Fruit fly (Drosophila melanogaster) whole organism, embryonic: ENCODE results near the gene CG14195.
A peak's percentile ranks its signal among the peaks of the same experiment; 100 is the strongest.

Experiments
- ATbp ChIP-seq: fragments of 200-800 bp; sonication (Bioruptor generic); optimal IDR thresholded peaks from 2 replicates; lab custom pipeline; 2017; ENCODE audit warnings: missing biosample characterization, mild to moderate bottlenecking, missing genetic modification characterization, missing genetic modification reagents
- Asciz ChIP-seq: fragments of 200-800 bp; sonication (Bioruptor generic); optimal IDR thresholded peaks from 2 replicates; lab custom pipeline; 2017; ENCODE audit warnings: missing biosample characterization, mild to moderate bottlenecking, missing genetic modification characterization, missing genetic modification reagents
- Atf3 ChIP-seq: fragments of 200-800 bp; sonication (Bioruptor generic); optimal IDR thresholded peaks from 3 replicates; lab custom pipeline; 2016; ENCODE audit warnings: missing biosample characterization, missing genetic modification characterization
- B-H1 ChIP-seq: fragments of 200-800 bp; sonication (Bioruptor generic); IDR thresholded peaks from 3 replicates; pipeline ENCODE4 v1.3.6; 2022; ENCODE audit warnings: missing biosample characterization, missing genetic modification characterization
- CG10147 ChIP-seq: fragments of 200-800 bp; sonication (Bioruptor generic); optimal IDR thresholded peaks from 2 replicates; lab custom pipeline; 2019; ENCODE audit warnings: missing biosample characterization, mild to moderate bottlenecking, missing genetic modification characterization, moderate library complexity
- CG10366 ChIP-seq: fragments of 200-800 bp; sonication (Bioruptor generic); IDR thresholded peaks from 2 replicates; pipeline ENCODE4 v1.3.6; 2022; ENCODE audit warnings: missing biosample characterization, missing genetic modification characterization
- CG11085 ChIP-seq: fragments of 200-800 bp; sonication (Bioruptor generic); IDR thresholded peaks from 2 replicates; pipeline ENCODE4 v1.3.6; 2022; ENCODE audit warnings: missing biosample characterization, missing genetic modification characterization
- CG12219 ChIP-seq: fragments of 200-800 bp; sonication (Bioruptor generic); optimal IDR thresholded peaks from 3 replicates; lab custom pipeline; 2018; ENCODE audit warnings: missing biosample characterization, mild to moderate bottlenecking, missing genetic modification characterization
- CG12236 ChIP-seq: fragments of 200-800 bp; sonication (Bioruptor generic); optimal IDR thresholded peaks from 2 replicates; lab custom pipeline; 2016; ENCODE audit warnings: missing biosample characterization, missing genetic modification characterization
- CG12299 ChIP-seq: fragments of 200-800 bp; sonication (Bioruptor generic); optimal IDR thresholded peaks from 2 replicates; lab custom pipeline; 2018; ENCODE audit warnings: missing biosample characterization, mild to moderate bottlenecking, missing genetic modification characterization
- CG13123 ChIP-seq: fragments of 200-800 bp; sonication (Bioruptor generic); optimal IDR thresholded peaks from 2 replicates; lab custom pipeline; 2016; ENCODE audit warnings: missing biosample characterization, missing genetic modification characterization
- CG13296 ChIP-seq: fragments of 200-800 bp; sonication (Bioruptor generic); optimal IDR thresholded peaks from 3 replicates; lab custom pipeline; 2018; ENCODE audit warnings: missing biosample characterization, mild to moderate bottlenecking, missing genetic modification characterization
- CG14710 ChIP-seq: fragments of 200-800 bp; sonication (Bioruptor generic); optimal IDR thresholded peaks from 3 replicates; lab custom pipeline; 2019; ENCODE audit warnings: missing biosample characterization, mild to moderate bottlenecking, missing genetic modification characterization, moderate library complexity
- CG1603 ChIP-seq: fragments of 200-800 bp; sonication (Bioruptor generic); optimal IDR thresholded peaks from 2 replicates; lab custom pipeline; 2019; ENCODE audit warnings: missing biosample characterization, mild to moderate bottlenecking, missing genetic modification characterization, moderate library complexity
- CG16813 ChIP-seq: fragments of 200-800 bp; sonication (Bioruptor generic); IDR thresholded peaks from 3 replicates; pipeline ENCODE4 v1.3.6; 2022; ENCODE audit warnings: missing biosample characterization, missing genetic modification characterization; ENCODE audit not compliant: partially characterized antibody
- CG17328 ChIP-seq: fragments of 200-800 bp; sonication (Bioruptor generic); IDR thresholded peaks from 2 replicates; pipeline ENCODE4 v1.3.6; 2022; ENCODE audit warnings: missing biosample characterization, missing genetic modification characterization
- CG17612 ChIP-seq: fragments of 200-800 bp; sonication (Bioruptor generic); IDR thresholded peaks from 2 replicates; pipeline ENCODE4 v1.3.6; 2022; ENCODE audit warnings: missing biosample characterization, missing genetic modification characterization
- CG2199 ChIP-seq: fragments of 200-800 bp; sonication (Bioruptor generic); IDR thresholded peaks from 3 replicates; pipeline ENCODE4 v1.3.6; 2022; ENCODE audit warnings: missing biosample characterization, missing genetic modification characterization
- CG31224 ChIP-seq: fragments of 200-800 bp; sonication (Bioruptor generic); IDR thresholded peaks from 2 replicates; pipeline ENCODE4 v1.3.6; 2022; ENCODE audit warnings: missing biosample characterization, missing genetic modification characterization
- CG4282 ChIP-seq: fragments of 200-800 bp; sonication (Bioruptor generic); optimal IDR thresholded peaks from 2 replicates; lab custom pipeline; 2016; ENCODE audit warnings: missing biosample characterization, missing genetic modification characterization
- CG4707 ChIP-seq: fragments of 200-800 bp; sonication (Bioruptor generic); optimal IDR thresholded peaks from 2 replicates; lab custom pipeline; 2018; ENCODE audit warnings: missing biosample characterization, mild to moderate bottlenecking, missing genetic modification characterization, moderate library complexity
- CG7372 ChIP-seq: fragments of 200-800 bp; sonication (Bioruptor generic); IDR thresholded peaks from 2 replicates; pipeline ENCODE4 v1.3.6; 2022; ENCODE audit warnings: missing biosample characterization, missing genetic modification characterization
- CG8359 ChIP-seq: fragments of 200-800 bp; sonication (Bioruptor generic); optimal IDR thresholded peaks from 2 replicates; lab custom pipeline; 2017; ENCODE audit warnings: missing biosample characterization, mild to moderate bottlenecking, missing genetic modification characterization, borderline replicate concordance
- CG8388 ChIP-seq: fragments of 200-800 bp; sonication (Bioruptor generic); optimal IDR thresholded peaks from 2 replicates; lab custom pipeline; 2019; ENCODE audit warnings: missing biosample characterization, mild to moderate bottlenecking, missing genetic modification characterization, moderate library complexity
- CG8765 ChIP-seq: fragments of 200-800 bp; sonication (Bioruptor generic); IDR thresholded peaks from 2 replicates; pipeline ENCODE4 v1.3.6; 2022; ENCODE audit warnings: missing biosample characterization, missing genetic modification characterization
- CG9932 ChIP-seq: fragments of 200-800 bp; sonication (Bioruptor generic); IDR thresholded peaks from 2 replicates; pipeline ENCODE4 v1.3.6; 2022; ENCODE audit warnings: missing biosample characterization, missing genetic modification characterization
- CTCF ChIP-seq: fragments of 200-800 bp; sonication (Bioruptor generic); optimal IDR thresholded peaks from 2 replicates; lab custom pipeline; 2017; ENCODE audit warnings: missing biosample characterization, mild to moderate bottlenecking, missing genetic modification characterization, moderate library complexity
- D19A ChIP-seq: fragments of 200-800 bp; optimal IDR thresholded peaks from 3 replicates; lab custom pipeline; 2019; ENCODE audit warnings: missing biosample characterization, mild to moderate bottlenecking, missing genetic modification characterization, moderate library complexity
- Doc3 ChIP-seq: fragments of 200-800 bp; sonication (Bioruptor generic); IDR thresholded peaks from 3 replicates; pipeline ENCODE4 v1.3.6; 2022; ENCODE audit warnings: missing biosample characterization, missing genetic modification characterization; ENCODE audit not compliant: partially characterized antibody
- Fer1 ChIP-seq: fragments of 200-800 bp; sonication (Bioruptor generic); optimal IDR thresholded peaks from 2 replicates; lab custom pipeline; 2017; ENCODE audit warnings: missing biosample characterization, mild to moderate bottlenecking, missing genetic modification characterization
- HLH4C ChIP-seq: fragments of 200-800 bp; sonication (Bioruptor generic); IDR thresholded peaks from 3 replicates; pipeline ENCODE4 v1.3.6; 2022; ENCODE audit warnings: missing biosample characterization, missing genetic modification characterization; ENCODE audit not compliant: partially characterized antibody
- HmgZ ChIP-seq: fragments of 200-800 bp; sonication (Bioruptor generic); optimal IDR thresholded peaks from 2 replicates; lab custom pipeline; 2018; ENCODE audit warnings: missing biosample characterization, mild to moderate bottlenecking, missing genetic modification characterization
- Hr3 ChIP-seq: fragments of 200-800 bp; sonication (Bioruptor generic); optimal IDR thresholded peaks from 3 replicates; lab custom pipeline; 2016; ENCODE audit warnings: missing biosample characterization, missing genetic modification characterization
- Nf-YC ChIP-seq: fragments of 200-800 bp; optimal IDR thresholded peaks from 3 replicates; lab custom pipeline; 2019; ENCODE audit warnings: missing biosample characterization, mild to moderate bottlenecking, missing genetic modification characterization, moderate library complexity
- Optix ChIP-seq: fragments of 200-800 bp; sonication (Bioruptor generic); IDR thresholded peaks from 3 replicates; pipeline ENCODE4 v1.3.6; 2022; ENCODE audit warnings: missing biosample characterization, missing genetic modification characterization
- Sox102F ChIP-seq: fragments of 200-800 bp; sonication (Bioruptor generic); optimal IDR thresholded peaks from 2 replicates; lab custom pipeline; 2018; ENCODE audit warnings: missing biosample characterization, mild to moderate bottlenecking, missing genetic modification characterization, moderate library complexity
- Taf1 ChIP-seq: fragments of 200-800 bp; sonication (Bioruptor generic); IDR thresholded peaks from 2 replicates; pipeline ENCODE4 v1.3.6; 2022; ENCODE audit warnings: missing biosample characterization, missing genetic modification characterization
- br ChIP-seq: fragments of >200 bp; optimal IDR thresholded peaks from 2 replicates; lab custom pipeline; 2017
- crp ChIP-seq, 2 experiments: fragments of 200-800 bp; sonication (Bioruptor generic); optimal IDR thresholded peaks; 2 replicates in 1 of 2; 3 replicates in 1 of 2; lab custom pipeline; 2017; ENCODE audit warnings: missing biosample characterization in 2 of 2, missing genetic modification characterization in 2 of 2, mild to moderate bottlenecking in 1 of 2, moderate library complexity in 1 of 2
- emc ChIP-seq: fragments of 200-800 bp; sonication (Bioruptor generic); optimal IDR thresholded peaks from 2 replicates; lab custom pipeline; 2016; ENCODE audit warnings: missing biosample characterization, missing genetic modification characterization
- fd102C ChIP-seq: fragments of 200-800 bp; sonication (Bioruptor generic); optimal IDR thresholded peaks from 2 replicates; lab custom pipeline; 2018; ENCODE audit warnings: missing biosample characterization, mild to moderate bottlenecking, missing genetic modification characterization, moderate library complexity
- fd3F ChIP-seq: fragments of 200-800 bp; sonication (Bioruptor generic); optimal IDR thresholded peaks from 2 replicates; lab custom pipeline; 2018; ENCODE audit warnings: missing biosample characterization, mild to moderate bottlenecking, missing genetic modification characterization, moderate library complexity
- lbe ChIP-seq: fragments of 200-800 bp; sonication (Bioruptor generic); optimal IDR thresholded peaks from 2 replicates; lab custom pipeline; 2016; ENCODE audit warnings: missing biosample characterization, mild to moderate bottlenecking, missing genetic modification characterization
- otp ChIP-seq: fragments of 200-800 bp; sonication (Bioruptor generic); IDR thresholded peaks from 3 replicates; pipeline ENCODE4, ENCODE4 v1.3.6; 2022; ENCODE audit warnings: missing biosample characterization, missing genetic modification characterization
- p53 ChIP-seq: fragments of 200-800 bp; sonication (Bioruptor generic); optimal IDR thresholded peaks from 2 replicates; lab custom pipeline; 2016; ENCODE audit warnings: missing biosample characterization, missing genetic modification characterization
- sens ChIP-seq: fragments of 200-800 bp; sonication (Bioruptor generic); peaks from one replicate; lab custom pipeline; 2016; ENCODE audit warnings: missing biosample characterization, missing genetic modification characterization
- so ChIP-seq: fragments of 200-800 bp; sonication (Bioruptor generic); IDR thresholded peaks from 3 replicates; pipeline ENCODE4 v1.3.6; 2022; ENCODE audit warnings: missing biosample characterization, missing genetic modification characterization
- ttk ChIP-seq: fragments of 200-800 bp; sonication (Bioruptor generic); IDR thresholded peaks from 2 replicates; pipeline ENCODE4 v2.1.2; 2022; ENCODE audit warnings: missing biosample characterization, missing genetic modification characterization
- twi ChIP-seq: fragments of 200-800 bp; optimal IDR thresholded peaks from 2 replicates; lab custom pipeline; 2019; ENCODE audit warnings: missing biosample characterization, mild to moderate bottlenecking, missing genetic modification characterization, moderate library complexity
- vfl ChIP-seq: fragments of 200-800 bp; sonication (Bioruptor generic); optimal IDR thresholded peaks from 2 replicates; lab custom pipeline; 2016; ENCODE audit warnings: missing biosample characterization, missing genetic modification characterization

CG14195 gene

dm6 chrX:19247200-19248052 lies 35.5 kb upstream of the CG14195 start, which contains the start of gene CG7992 (continued):
- peak; percentile 1 for TF ChIP-seq CG14710 (tag; lab: Kevin White, UChicago)
- no peak for TF ChIP-seq CG4707 (GFP tag; lab: Kevin White, UChicago)
- TF ChIP-seq CG8765 (GFP tag; lab: Robert Waterston, UW) = no peak
- TF ChIP-seq CG31224 (GFP tag; lab: Robert Waterston, UW) = no peak
- TF ChIP-seq CG17328 (GFP tag; lab: Robert Waterston, UW) = no peak
- TF ChIP-seq B-H1 (GFP tag; lab: Robert Waterston, UW) = no peak; the same call in 2 of the 3 replicates
- no peak for TF ChIP-seq Optix (GFP tag; lab: Robert Waterston, UW)
- peak; percentile 19 for TF ChIP-seq HmgZ
- peak; percentile 62 for TF ChIP-seq Hr3
- no peak for TF ChIP-seq CG10147 (GFP tag; lab: Kevin White, UChicago)
- peak; percentile 15 for TF ChIP-seq emc (GFP tag; lab: Kevin White, UChicago)
- TF ChIP-seq Nf-YC (tag; lab: Kevin White, UChicago) = peak; percentile 9
- peak; percentile 23; the same call in 1 of the 2 replicates for TF ChIP-seq CG10366 (GFP tag; lab: Robert Waterston, UW)
- peak; percentile 12 for TF ChIP-seq vfl (GFP tag; lab: Kevin White, UChicago)
- TF ChIP-seq Doc3 (GFP tag; lab: Robert Waterston, UW) = no peak
- TF ChIP-seq CG12299 (tag; lab: Kevin White, UChicago) = peak; percentile 43
- TF ChIP-seq CG13123 (GFP tag; lab: Kevin White, UChicago) = peak; percentile 21
- no peak for TF ChIP-seq CG7372 (GFP tag; lab: Robert Waterston, UW)
- TF ChIP-seq CG13296 (GFP tag; lab: Kevin White, UChicago) = peak; percentile 46
- TF ChIP-seq fd3F (GFP tag; lab: Kevin White, UChicago) = peak; percentile 21
- TF ChIP-seq Asciz (GFP tag; lab: Kevin White, UChicago) = peak; percentile 14
- TF ChIP-seq fd102C (GFP tag; lab: Kevin White, UChicago) = no peak
- peak; percentile 89 for TF ChIP-seq sens (GFP tag; lab: Kevin White, UChicago)
- TF ChIP-seq twi (tag; lab: Kevin White, UChicago) = peak; percentile 9
- no peak for TF ChIP-seq otp (GFP tag; lab: Robert Waterston, UW)
- peak; percentile 35 for TF ChIP-seq ATbp (GFP tag; lab: Kevin White, UChicago)
- no peak for TF ChIP-seq CG17612 (GFP tag; lab: Robert Waterston, UW)
- TF ChIP-seq CG2199 (GFP tag; lab: Robert Waterston, UW) = peak; percentile 50; the same call in 1 of the 3 replicates
- TF ChIP-seq CG12219 (GFP tag; lab: Kevin White, UChicago) = peak; percentile 27
- TF ChIP-seq Sox102F (GFP tag; lab: Kevin White, UChicago) = peak; percentile 58
- TF ChIP-seq CG9932 (GFP tag; lab: Robert Waterston, UW) = 0 out of 2 replicates have a peak, but pooled peaks have one; percentile 21
- TF ChIP-seq lbe = no peak
- TF ChIP-seq Fer1 (GFP tag; lab: Kevin White, UChicago) = peak; percentile 73
- no peak for TF ChIP-seq br
- no peak for TF ChIP-seq CTCF
- TF ChIP-seq HLH4C (GFP tag; lab: Robert Waterston, UW) = no peak
- no peak for TF ChIP-seq Atf3 (GFP tag; lab: Kevin White, UChicago)
- TF ChIP-seq CG16813 (GFP tag; lab: Robert Waterston, UW) = no peak
- TF ChIP-seq CG12236 (GFP tag; lab: Kevin White, UChicago) = peak; percentile 1
- TF ChIP-seq CG8388 (GFP tag; lab: Kevin White, UChicago) = peak; percentile 34
- TF ChIP-seq CG8359 (GFP tag; lab: Kevin White, UChicago) = no peak
- peak in 1 of 2 experiments; percentile 9 for TF ChIP-seq crp (GFP tag; optimal IDR thresholded peaks at IDR 0.05; lab: Kevin White, UChicago)
- TF ChIP-seq Taf1 = no peak; the same call in 1 of the 2 replicates
- TF ChIP-seq so (GFP tag; lab: Robert Waterston, UW) = peak; percentile 52; the same call in 1 of the 3 replicates
- TF ChIP-seq CG4282 (GFP tag; lab: Kevin White, UChicago) = no peak
- 0 out of 2 replicates have a peak, but pooled peaks have one; percentile 23 for TF ChIP-seq ttk (GFP tag; lab: Robert Waterston, UW)
- no peak for TF ChIP-seq CG1603
- no peak for TF ChIP-seq CG11085 (GFP tag; lab: Robert Waterston, UW)
- peak; percentile 28 for TF ChIP-seq p53 (GFP tag; lab: Kevin White, UChicago)
- no peak for TF ChIP-seq D19A (tag; lab: Kevin White, UChicago)
